Worm (Caenorhabditis elegans) whole organism, L2 larva: Measurements from ENCODE around the gene disl-2.

ENCODE experiments used
- egl-27 ChIP-seq: sonication (generic microtip); optimal IDR thresholded peaks from 3 replicates; lab custom pipeline; 2017; ENCODE audit warnings: missing biosample characterization, missing genetic modification reagents, missing genetic modification characterization
- lin-39 ChIP-seq: fragments of 150-350 bp; optimal IDR thresholded peaks from 2 replicates; lab custom pipeline; 2014; ENCODE audit warnings: missing biosample characterization, missing genetic modification reagents, missing genetic modification characterization
- ztf-4 ChIP-seq: fragments of 150-350 bp; optimal IDR thresholded peaks from 2 replicates; lab custom pipeline; 2014; ENCODE audit warnings: missing biosample characterization, missing genetic modification characterization

- TF ChIP-seq egl-27 (tag; lab: Kevin White, UChicago) (no peak), lin-39 (tag; lab: Kevin White, UChicago) (no peak), ztf-4 (tag; lab: Kevin White, UChicago) (no peak)
Observed at ce11 chrIII:5406314-5406713, 36.7 kb upstream of the disl-2 start.
